Fruit fly (Drosophila melanogaster): ENCODE data around the gene CG3982.

- TF ChIP-seq psq (optimal IDR thresholded peaks at IDR 0.05) (no peak), usp (GFP tag; optimal IDR thresholded peaks at IDR 0.05) (no peak), CG8478 (optimal IDR thresholded peaks at IDR 0.05) (no peak), EcR (GFP tag; optimal IDR thresholded peaks at IDR 0.05) (no peak), Dll (optimal IDR thresholded peaks at IDR 0.05) (no peak), pan (optimal IDR thresholded peaks at IDR 0.05) (no peak)
Observed at dm6 chr3L:9397156-9397555, 20.0 kb downstream of the CG3982 start.
